Worm (Caenorhabditis elegans): ENCODE results near the gene ecps-1.

- TF ChIP-seq tbx-37 (GFP tag; conservative IDR thresholded peaks at IDR 0.05) (no peak), hnd-1 (tag; optimal IDR thresholded peaks at IDR 0.05) (no peak), pes-1 (GFP tag; IDR thresholded peaks at IDR 0.05) (no peak), hmg-4 (GFP tag; optimal IDR thresholded peaks at IDR 0.05) (no peak), scrt-1 (GFP tag; IDR thresholded peaks at IDR 0.05) (no peak), ama-1 (optimal IDR thresholded peaks at IDR 0.05) (no peak), tra-4 (tag; optimal IDR thresholded peaks at IDR 0.05) (no peak), tbx-11 (GFP tag; IDR thresholded peaks at IDR 0.05) (no peak), ceh-36 (tag; optimal IDR thresholded peaks at IDR 0.05) (no peak), B0310.2 (tag; optimal IDR thresholded peaks at IDR 0.05) (no peak), aly-1 (tag; optimal IDR thresholded peaks at IDR 0.05) (no peak), F13C5.2 (tag; optimal IDR thresholded peaks at IDR 0.05) (no peak), flt-1 (GFP tag; IDR thresholded peaks at IDR 0.05) (0 out of 2 replicates have a peak, but pooled peaks have one; percentile 28), hmbx-1 (tag; optimal IDR thresholded peaks at IDR 0.05) (no peak)
Observed at ce11 chrIII:10505182-10505581, 44.8 kb upstream of the ecps-1 start, which contains the start of the genes taf-11.3 and urm-1.

All from whole organism, early embryonic.